Worm (Caenorhabditis elegans) whole organism, young adult: Measurements from ENCODE around the gene srt-43.

Experiments
- F49E8.2 ChIP-seq: sonication (generic microtip); optimal IDR thresholded peaks from 3 replicates; lab custom pipeline; 2017; ENCODE audit warnings: missing genetic modification characterization, mild to moderate bottlenecking, missing compliant biosample characterization, antibody characterized with exemption, moderate library complexity; ENCODE audit not compliant: insufficient read depth
- T26A5.8 ChIP-seq: sonication (generic microtip); optimal IDR thresholded peaks from 2 replicates; lab custom pipeline; 2016; ENCODE audit warnings: missing genetic modification characterization, missing compliant biosample characterization
- ama-1 ChIP-seq, 3 experiments: fragments of 150-350 bp in 1 of 3; sonication (generic microtip) in 2 of 3; optimal IDR thresholded peaks; 2 replicates each; lab custom pipeline; 2014 to 2018; ENCODE audit warnings: missing biosample characterization in 2 of 3, missing genetic modification characterization in 2 of 3, missing genetic modification reagents in 2 of 3
- atf-7 ChIP-seq: sonication (generic microtip); optimal IDR thresholded peaks from 2 replicates; lab custom pipeline; 2017; ENCODE audit warnings: mild to moderate bottlenecking, missing genetic modification characterization, missing compliant biosample characterization
- him-1 ChIP-seq: sonication (generic microtip); optimal IDR thresholded peaks from 2 replicates; lab custom pipeline; 2016; ENCODE audit warnings: missing genotype, missing genetic modification reagents, missing genetic modification characterization, missing compliant biosample characterization
- nfya-2 ChIP-seq: fragments of 200-800 bp; sonication (Bioruptor generic); IDR thresholded peaks from 2 replicates; pipeline ENCODE4 v1.3.6; 2022; ENCODE audit warnings: missing genetic modification reagents, missing genetic modification characterization, missing compliant biosample characterization
- snpc-1.3 ChIP-seq: sonication (generic microtip); optimal IDR thresholded peaks from 2 replicates; lab custom pipeline; 2017; ENCODE audit warnings: missing genetic modification characterization, mild to moderate bottlenecking, missing compliant biosample characterization, antibody characterized with exemption, moderate library complexity, missing genotype, missing genetic modification reagents; ENCODE audit not compliant: insufficient read depth
- snpc-4 ChIP-seq, 5 experiments: fragments of 150-350 bp in 1 of 5; sonication (generic microtip) in 4 of 5; optimal IDR thresholded peaks; 2 replicates each; lab custom pipeline; 2014 to 2018; ENCODE audit warnings: missing genetic modification characterization in 5 of 5, missing biosample characterization in 3 of 5, antibody characterized with exemption in 2 of 5, mild to moderate bottlenecking in 2 of 5, missing compliant biosample characterization in 2 of 5, missing genotype in 2 of 5, moderate library complexity in 2 of 5, missing genetic modification reagents in 1 of 5
- sptf-2 ChIP-seq: fragments of 200-800 bp; sonication (Bioruptor generic); optimal IDR thresholded peaks from 2 replicates; lab custom pipeline; 2018; ENCODE audit warnings: mild to moderate bottlenecking, missing genetic modification characterization, missing compliant biosample characterization
- unc-130 ChIP-seq: sonication (generic microtip); optimal IDR thresholded peaks from 2 replicates; lab custom pipeline; 2016; ENCODE audit warnings: missing genetic modification reagents, missing genetic modification characterization, missing compliant biosample characterization

- TF ChIP-seq ama-1 (optimal IDR thresholded peaks at IDR 0.05; lab: Kevin White, UChicago): no peak
- no peak for TF ChIP-seq ama-1 (GFP tag; optimal IDR thresholded peaks at IDR 0.05; lab: Kevin White, UChicago)
- TF ChIP-seq unc-130 (GFP tag; lab: Kevin White, UChicago): no peak
- no peak for TF ChIP-seq snpc-1.3 (tag; lab: Kevin White, UChicago)
- TF ChIP-seq atf-7 (tag; lab: Kevin White, UChicago): no peak
- TF ChIP-seq T26A5.8 (tag; lab: Kevin White, UChicago): no peak
- no peak for TF ChIP-seq F49E8.2 (tag; lab: Kevin White, UChicago)
- TF ChIP-seq nfya-2 (GFP tag; lab: Robert Waterston, UW): no peak
- no peak for TF ChIP-seq snpc-4 (GFP tag; optimal IDR thresholded peaks at IDR 0.05; lab: Kevin White, UChicago)
- TF ChIP-seq snpc-4 (tag; optimal IDR thresholded peaks at IDR 0.05; lab: Kevin White, UChicago): no peak
- no peak for TF ChIP-seq him-1 (tag; lab: Kevin White, UChicago)
- TF ChIP-seq sptf-2: no peak
Measured at ce11 chrV:12747856-12748255, 21.2 kb upstream of the srt-43 start, which contains the start of gene C15C8.5.
